Fruit fly (Drosophila melanogaster): Measurements from ENCODE around the gene Gba1a.

Gene Gba1a

dm6 chr3R:23723381-23724034 is 23.1 kb downstream of the Gba1a start (continued):
- TF ChIP-seq pho (GFP tag; optimal IDR thresholded peaks at IDR 0.05) (no peak), CG11723 (GFP tag; optimal IDR thresholded peaks at IDR 0.05) (peak; percentile 51), CG18764 (GFP tag; optimal IDR thresholded peaks at IDR 0.05) (no peak), sisA (GFP tag; IDR thresholded peaks at IDR 0.05) (no peak), Sry-δ (GFP tag; optimal IDR thresholded peaks at IDR 0.05) (no peak), CHES-1-like (GFP tag; optimal IDR thresholded peaks at IDR 0.05) (peak; percentile 6), nerfin-1 (tag; optimal IDR thresholded peaks at IDR 0.05) (peak; percentile 54), z (GFP tag; IDR thresholded peaks at IDR 0.05) (peak; percentile 56; the same call in 1 of the 3 replicates), CG2889 (GFP tag; IDR thresholded peaks at IDR 0.05) (no peak), HHEX (GFP tag; optimal IDR thresholded peaks at IDR 0.05) (peak; percentile 84), Blimp-1 (GFP tag; optimal IDR thresholded peaks at IDR 0.05) (peak; percentile 75), Gsc (GFP tag; IDR thresholded peaks at IDR 0.05) (no peak), Usf (GFP tag; optimal IDR thresholded peaks at IDR 0.05) (no peak), CG9437 (GFP tag; optimal IDR thresholded peaks at IDR 0.05) (no peak), ind (GFP tag; optimal IDR thresholded peaks at IDR 0.05) (peak; percentile 18), trh (GFP tag; optimal IDR thresholded peaks at IDR 0.05) (peak; percentile 76), BEAF-32 (GFP tag; optimal IDR thresholded peaks at IDR 0.05) (no peak), Hr39 (optimal IDR thresholded peaks at IDR 0.05) (no peak), CG17912 (GFP tag; optimal IDR thresholded peaks at IDR 0.05) (peak; percentile 32), CG4617 (GFP tag; optimal IDR thresholded peaks at IDR 0.05; ENCODE audit: borderline replicate concordance) (no peak), CG2199 (GFP tag; IDR thresholded peaks at IDR 0.05) (0 out of 3 replicates have a peak, but pooled peaks have one; percentile 42), bcd (GFP tag; optimal IDR thresholded peaks at IDR 0.05) (peak; percentile 61), ATbp (GFP tag; optimal IDR thresholded peaks at IDR 0.05) (peak; percentile 93), bbx (GFP tag; IDR thresholded peaks at IDR 0.05; ENCODE audit: partially characterized antibody) (no peak), Lhr (GFP tag; optimal IDR thresholded peaks at IDR 0.05) (no peak), sr (GFP tag; IDR thresholded peaks at IDR 0.05) (peak; percentile 83), Hr51 (GFP tag; optimal IDR thresholded peaks at IDR 0.05) (no peak), CG15601 (tag; optimal IDR thresholded peaks at IDR 0.05) (peak; percentile 60), dmrt99B (tag; optimal IDR thresholded peaks at IDR 0.05) (peak; percentile 53), CG15514 (GFP tag; optimal IDR thresholded peaks at IDR 0.05) (peak; percentile 11), CG4328 (GFP tag; optimal IDR thresholded peaks at IDR 0.05) (peak; percentile 83), abd-A (tag; optimal IDR thresholded peaks at IDR 0.05) (no peak), CG12219 (GFP tag; optimal IDR thresholded peaks at IDR 0.05) (peak; percentile 14), sens (GFP tag) (peak; percentile 93), pfk (GFP tag; optimal IDR thresholded peaks at IDR 0.05) (peak; percentile 43), CG1024 (GFP tag; IDR thresholded peaks at IDR 0.05) (peak; percentile 77), jumu (GFP tag; optimal IDR thresholded peaks at IDR 0.05) (peak; percentile 7), gcm2 (GFP tag; optimal IDR thresholded peaks at IDR 0.05) (no peak), CG1647 (GFP tag; optimal IDR thresholded peaks at IDR 0.05) (no peak), CG43689 (GFP tag; IDR thresholded peaks at IDR 0.05) (no peak), CG17359 (tag; optimal IDR thresholded peaks at IDR 0.05) (peak; percentile 84), otp (GFP tag; IDR thresholded peaks at IDR 0.05) (peak; percentile 75; the same call in 2 of the 3 replicates), CG7987 (GFP tag; optimal IDR thresholded peaks at IDR 0.05) (peak; percentile 76), Sry-β (GFP tag; optimal IDR thresholded peaks at IDR 0.05) (peak; percentile 62), cwo (GFP tag; optimal IDR thresholded peaks at IDR 0.05) (peak; percentile 73), CG3726 (GFP tag; IDR thresholded peaks at IDR 0.05) (peak; percentile 79; the same call in 2 of the 3 replicates), HLH3B (GFP tag; IDR thresholded peaks at IDR 0.05) (peak; percentile 82; the same call in 1 of the 2 replicates), MESR4 (GFP tag; optimal IDR thresholded peaks at IDR 0.05) (no peak), Fer1 (GFP tag; optimal IDR thresholded peaks at IDR 0.05) (peak; percentile 80)
